ENCODE assay signal across 4 fruit fly cellular contexts in the genomic region with DNA sequence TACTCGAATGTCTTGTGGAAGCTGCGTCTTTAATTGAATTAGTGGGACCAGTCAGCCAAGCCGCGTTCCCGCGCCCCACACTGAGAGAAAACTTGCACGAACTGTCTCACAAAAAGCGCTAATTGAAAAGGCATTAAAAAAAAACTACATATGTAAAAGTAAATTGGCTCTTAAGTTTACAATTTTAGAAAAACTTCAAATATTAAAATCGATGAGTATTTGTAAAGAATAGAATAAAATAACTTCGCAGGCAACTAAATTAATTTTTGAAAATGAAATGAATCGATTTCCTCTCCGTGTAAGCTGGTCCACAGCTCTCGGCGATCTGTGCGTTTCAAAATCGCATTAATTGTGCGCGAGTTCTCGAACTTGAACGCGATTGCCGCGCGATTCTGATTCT.
TF ChIP-seq lines count a peak whose summit lies in the region.

No protein-coding gene starts in this region.

- no peak for TF ChIP-seq CTCF in whole organism, embryonic (GFP tag; optimal IDR thresholded peaks at IDR 0.05; lab: Kevin White, UChicago)

TF ChIP-seq in whole organism, embryonic, 481 proteins besides CTCF, POLR2A, EP300 and RAD21:
- TF ChIP-seq CG8359 (GFP tag; optimal IDR thresholded peaks at IDR 0.05; lab: Kevin White, UChicago; ENCODE audit: borderline replicate concordance) (peak; percentile 71), row (GFP tag; IDR thresholded peaks at IDR 0.05; lab: Robert Waterston, UW) (0 out of 3 replicates have a peak, but pooled peaks have one; percentile 10), CG14667 (GFP tag; IDR thresholded peaks at IDR 0.05; lab: Robert Waterston, UW) (no peak), sens (GFP tag; lab: Kevin White, UChicago) (peak; percentile 39), CG2889 (GFP tag; IDR thresholded peaks at IDR 0.05; lab: Robert Waterston, UW) (no peak), CG1832 (GFP tag; optimal IDR thresholded peaks at IDR 0.05; lab: Kevin White, UChicago) (no peak), CG9932 (GFP tag; IDR thresholded peaks at IDR 0.05; lab: Robert Waterston, UW) (no peak), CG10147 (GFP tag; optimal IDR thresholded peaks at IDR 0.05; lab: Kevin White, UChicago) (no peak), zfh1 (GFP tag; IDR thresholded peaks at IDR 0.05; lab: Robert Waterston, UW) (no peak), ken (GFP tag; IDR thresholded peaks at IDR 0.05; lab: Robert Waterston, UW) (no peak), CG18011 (GFP tag; optimal IDR thresholded peaks at IDR 0.05; lab: Kevin White, UChicago) (no peak), CG4282 (GFP tag; optimal IDR thresholded peaks at IDR 0.05; lab: Kevin White, UChicago) (no peak), CG17912 (GFP tag; optimal IDR thresholded peaks at IDR 0.05; lab: Kevin White, UChicago) (no peak), cg (GFP tag; optimal IDR thresholded peaks at IDR 0.05; lab: Kevin White, UChicago) (no peak), Drgx (GFP tag; IDR thresholded peaks at IDR 0.05; lab: Robert Waterston, UW) (0 out of 2 replicates have a peak, but pooled peaks have one; percentile 22), Camta (GFP tag; optimal IDR thresholded peaks at IDR 0.05; lab: Kevin White, UChicago) (no peak), CG14441 (GFP tag; IDR thresholded peaks at IDR 0.05; lab: Robert Waterston, UW) (no peak), CG30431 (GFP tag; optimal IDR thresholded peaks at IDR 0.05; lab: Kevin White, UChicago) (no peak)
TF ChIP-seq in whole organism, embryonic: peak in this region for 4.

TF ChIP-seq in whole organism, prepupa, 60 proteins besides CTCF, POLR2A, EP300 and RAD21 (continues in another document):
- TF ChIP-seq CG1621 (tag; optimal IDR thresholded peaks at IDR 0.05; lab: Kevin White, UChicago) (peak; percentile 28), CG7368 (GFP tag; optimal IDR thresholded peaks at IDR 0.05; lab: Kevin White, UChicago) (no peak), CG15336 (GFP tag; IDR thresholded peaks at IDR 0.05; lab: Robert Waterston, UW) (no peak), Hr38 (GFP tag; optimal IDR thresholded peaks at IDR 0.05; lab: Kevin White, UChicago) (no peak), Eip75B (GFP tag; optimal IDR thresholded peaks at IDR 0.05; lab: Kevin White, UChicago) (peak; percentile 28), spab (GFP tag; optimal IDR thresholded peaks at IDR 0.05; lab: Kevin White, UChicago) (peak; percentile 36), CG4318 (GFP tag; optimal IDR thresholded peaks at IDR 0.05; lab: Kevin White, UChicago) (no peak), CG9139 (GFP tag; optimal IDR thresholded peaks at IDR 0.05; lab: Kevin White, UChicago) (peak; percentile 36), Eip78C (GFP tag; lab: Kevin White, UChicago) (peak; percentile 82), Eip93F (GFP tag; optimal IDR thresholded peaks at IDR 0.05; lab: Kevin White, UChicago) (no peak), CG10669 (GFP tag; optimal IDR thresholded peaks at IDR 0.05; lab: Kevin White, UChicago) (peak; percentile 60), vri (GFP tag; optimal IDR thresholded peaks at IDR 0.05; lab: Kevin White, UChicago) (no peak), CG11294 (GFP tag; IDR thresholded peaks at IDR 0.05; lab: Robert Waterston, UW) (no peak), dac (GFP tag; optimal IDR thresholded peaks at IDR 0.05; lab: Kevin White, UChicago) (no peak), cyc (GFP tag; optimal IDR thresholded peaks at IDR 0.05; lab: Kevin White, UChicago) (peak; percentile 35), lz (GFP tag; optimal IDR thresholded peaks at IDR 0.05; lab: Kevin White, UChicago) (peak; percentile 39), Blimp-1 (GFP tag; optimal IDR thresholded peaks at IDR 0.05; lab: Kevin White, UChicago) (no peak), Sox102F (GFP tag; optimal IDR thresholded peaks at IDR 0.05; lab: Kevin White, UChicago) (peak; percentile 22), CG16779 (tag; optimal IDR thresholded peaks at IDR 0.05; lab: Kevin White, UChicago) (no peak), Smox (GFP tag; optimal IDR thresholded peaks at IDR 0.05; lab: Kevin White, UChicago) (peak; percentile 39), CG10631 (GFP tag; optimal IDR thresholded peaks at IDR 0.05; lab: Kevin White, UChicago) (peak; percentile 32), CG6163 (GFP tag; IDR thresholded peaks at IDR 0.05; lab: Robert Waterston, UW) (peak; percentile 41; the same call in 1 of the 3 replicates), Sox14 (GFP tag; optimal IDR thresholded peaks at IDR 0.05; lab: Kevin White, UChicago) (peak; percentile 30), acj6 (GFP tag; optimal IDR thresholded peaks at IDR 0.05; lab: Kevin White, UChicago) (peak; percentile 32)

TF ChIP-seq in whole organism, pupa, 21 proteins besides CTCF, POLR2A, EP300 and RAD21:
- TF ChIP-seq CG10348 (GFP tag; IDR thresholded peaks at IDR 0.05; lab: Robert Waterston, UW) = no peak
- peak; percentile 43 for TF ChIP-seq D1 (tag; optimal IDR thresholded peaks at IDR 0.05; lab: Kevin White, UChicago)
- peak; percentile 30 for TF ChIP-seq CG8301 (tag; optimal IDR thresholded peaks at IDR 0.05; lab: Kevin White, UChicago)
- no peak for TF ChIP-seq fd96Ca (GFP tag; IDR thresholded peaks at IDR 0.05; lab: Robert Waterston, UW)
- TF ChIP-seq Pif1A (GFP tag; optimal IDR thresholded peaks at IDR 0.05; lab: Kevin White, UChicago) = peak; percentile 39
- TF ChIP-seq CG15710 (tag; optimal IDR thresholded peaks at IDR 0.05; lab: Kevin White, UChicago) = peak; percentile 65
- peak; percentile 57 for TF ChIP-seq CG17806 (tag; optimal IDR thresholded peaks at IDR 0.05; lab: Kevin White, UChicago)
- peak; percentile 2 for TF ChIP-seq CG13204 (GFP tag; optimal IDR thresholded peaks at IDR 0.05; lab: Kevin White, UChicago)
- TF ChIP-seq Pif1B (GFP tag; optimal IDR thresholded peaks at IDR 0.05; lab: Kevin White, UChicago) = peak; percentile 22
- TF ChIP-seq Ets98B (GFP tag; IDR thresholded peaks at IDR 0.05; lab: Robert Waterston, UW) = no peak
- no peak for TF ChIP-seq EcR (GFP tag; optimal IDR thresholded peaks at IDR 0.05; lab: Kevin White, UChicago)
- peak; percentile 8 for TF ChIP-seq Snoo (tag; optimal IDR thresholded peaks at IDR 0.05; lab: Kevin White, UChicago)
- no peak for TF ChIP-seq rn (GFP tag; IDR thresholded peaks at IDR 0.05; lab: Robert Waterston, UW)
- no peak for TF ChIP-seq gl (tag; optimal IDR thresholded peaks at IDR 0.05; lab: Kevin White, UChicago)
- no peak for TF ChIP-seq CG32121 (GFP tag; IDR thresholded peaks at IDR 0.05; lab: Robert Waterston, UW)
- TF ChIP-seq CG4496 (GFP tag; IDR thresholded peaks at IDR 0.05; lab: Robert Waterston, UW) = 0 out of 3 replicates have a peak, but pooled peaks have one; percentile 26
- peak; percentile 43 for TF ChIP-seq CG9948 (tag; optimal IDR thresholded peaks at IDR 0.05; lab: Kevin White, UChicago)
- TF ChIP-seq CG12605 (GFP tag; IDR thresholded peaks at IDR 0.05; lab: Robert Waterston, UW) = no peak
- peak; percentile 53 for TF ChIP-seq CG8159 (tag; optimal IDR thresholded peaks at IDR 0.05; lab: Kevin White, UChicago)
- peak; percentile 5 for TF ChIP-seq CG34367 (tag; optimal IDR thresholded peaks at IDR 0.05; lab: Kevin White, UChicago)
- peak; percentile 61 for TF ChIP-seq CG14655 (GFP tag; optimal IDR thresholded peaks at IDR 0.05; lab: Kevin White, UChicago)

TF ChIP-seq in whole organism, wandering third instar larva, 38 proteins besides CTCF, POLR2A, EP300 and RAD21:
- peak; percentile 12 for TF ChIP-seq ey (GFP tag; optimal IDR thresholded peaks at IDR 0.05; lab: Kevin White, UChicago)
- TF ChIP-seq Abd-B (GFP tag; optimal IDR thresholded peaks at IDR 0.05; lab: Kevin White, UChicago) = no peak
- peak; percentile 16 for TF ChIP-seq HLH106 (tag; optimal IDR thresholded peaks at IDR 0.05; lab: Kevin White, UChicago)
- TF ChIP-seq pan (optimal IDR thresholded peaks at IDR 0.05; lab: Kevin White, UChicago) = no peak
- peak; percentile 17 for TF ChIP-seq dmrt93B (GFP tag; optimal IDR thresholded peaks at IDR 0.05; lab: Kevin White, UChicago)
- TF ChIP-seq GATAd (GFP tag; optimal IDR thresholded peaks at IDR 0.05; lab: Kevin White, UChicago) = no peak
- TF ChIP-seq psq (GFP tag; optimal IDR thresholded peaks at IDR 0.05; lab: Kevin White, UChicago) = no peak
- peak; percentile 34 for TF ChIP-seq Sp1 (GFP tag; optimal IDR thresholded peaks at IDR 0.05; lab: Kevin White, UChicago)
- TF ChIP-seq foxo (GFP tag; optimal IDR thresholded peaks at IDR 0.05; lab: Kevin White, UChicago) = peak in 1 of 2 experiments; percentile 6
- peak; percentile 8 for TF ChIP-seq br (GFP tag; optimal IDR thresholded peaks at IDR 0.05; lab: Kevin White, UChicago)
- TF ChIP-seq fru (GFP tag; optimal IDR thresholded peaks at IDR 0.05; lab: Kevin White, UChicago) = peak; percentile 31
- peak; percentile 10 for TF ChIP-seq h (GFP tag; optimal IDR thresholded peaks at IDR 0.05; lab: Kevin White, UChicago)

Comparison
In these comparisons a context has a peak if more than half of its experiments do, and no peak if none do; other contexts are left out.
1. Of the 7 proteins assayed by ChIP-seq in both whole organism, embryonic and whole organism, prepupa: peak only in whole organism, embryonic: none; only in whole organism, prepupa: Hr39 and Sox102F; in both: none; in neither: 5.